Fruit fly (Drosophila melanogaster): ENCODE data around the gene Fuca.

Fuca gene

DNA sequence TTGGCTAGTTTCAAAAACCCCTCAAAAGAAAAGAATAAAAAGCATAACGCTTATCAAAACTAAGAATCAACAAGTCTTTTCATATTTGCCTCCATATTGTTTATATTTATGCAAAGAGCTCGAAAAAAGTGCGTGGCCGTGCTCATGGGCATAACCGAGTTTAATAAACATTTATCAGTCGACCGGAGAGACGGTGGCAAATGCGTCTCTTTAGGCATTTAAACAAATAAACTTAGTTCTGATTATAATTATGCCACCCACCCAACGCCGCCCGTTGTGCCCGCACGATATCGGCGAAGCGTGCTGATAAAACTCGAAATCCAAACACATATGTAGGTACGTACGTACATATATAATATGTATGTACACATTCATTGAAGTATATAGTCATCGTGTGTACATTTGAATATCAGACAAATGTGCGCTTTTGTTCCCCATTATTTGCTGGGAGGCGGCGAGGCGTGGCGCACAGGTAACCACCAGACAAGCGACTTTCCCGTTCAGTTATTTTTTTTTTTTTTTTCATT is 5.9 kb upstream of the Fuca start (continued):
- TF ChIP-seq CG16779 (GFP tag; IDR thresholded peaks at IDR 0.05) = no peak
- no peak for TF ChIP-seq ewg (GFP tag; optimal IDR thresholded peaks at IDR 0.05)
- TF ChIP-seq klu (GFP tag; IDR thresholded peaks at IDR 0.05) = no peak
- TF ChIP-seq CG8944 (GFP tag; optimal IDR thresholded peaks at IDR 0.05) = no peak
- TF ChIP-seq fu2 (GFP tag; optimal IDR thresholded peaks at IDR 0.05) = no peak
- no peak for TF ChIP-seq ken (GFP tag; IDR thresholded peaks at IDR 0.05)
- TF ChIP-seq sens (GFP tag) = peak; percentile 82
- TF ChIP-seq hth (optimal IDR thresholded peaks at IDR 0.05) = no peak

DNA sequence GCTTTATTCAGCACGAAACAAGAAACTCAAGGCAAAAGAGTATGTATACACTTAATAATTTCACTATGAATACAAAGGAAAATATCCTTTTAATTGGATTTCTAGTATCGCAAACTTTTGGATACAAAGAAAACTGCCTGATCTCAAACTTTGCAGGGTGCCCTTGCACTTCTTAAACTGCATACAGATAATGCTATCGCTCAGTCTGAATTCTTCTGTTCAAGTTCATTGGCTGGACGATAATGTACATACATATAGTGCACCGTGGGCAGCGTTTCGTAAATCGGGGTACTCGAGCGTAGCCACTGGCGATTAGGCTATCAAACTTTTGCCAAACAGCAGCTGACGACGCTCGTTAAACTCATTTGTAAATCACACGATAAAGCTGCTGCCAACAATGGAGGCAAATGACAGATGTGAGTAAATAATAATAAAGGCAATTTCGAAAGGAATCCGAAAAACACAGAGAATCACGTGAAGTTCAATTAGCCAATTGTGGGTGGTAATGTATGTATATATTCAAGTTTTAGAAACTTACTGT is 4.2 kb upstream of the Fuca start:
- no peak for TF ChIP-seq CG18011 (GFP tag; optimal IDR thresholded peaks at IDR 0.05)
- no peak for TF ChIP-seq tll (GFP tag; optimal IDR thresholded peaks at IDR 0.05)
- TF ChIP-seq ab (GFP tag; optimal IDR thresholded peaks at IDR 0.05) = no peak
- TF ChIP-seq MBD-R2 (GFP tag; IDR thresholded peaks at IDR 0.05) = 0 out of 2 replicates have a peak, but pooled peaks have one; percentile 8
- TF ChIP-seq Taf1 (GFP tag; IDR thresholded peaks at IDR 0.05) = no peak
- no peak for TF ChIP-seq br (optimal IDR thresholded peaks at IDR 0.05)
- peak; percentile 57 for TF ChIP-seq exex (tag; optimal IDR thresholded peaks at IDR 0.05)
- 0 out of 4 replicates have a peak, but pooled peaks have one; percentile 66 for TF ChIP-seq chinmo (GFP tag; IDR thresholded peaks at IDR 0.05; ENCODE audit: partially characterized antibody)
- TF ChIP-seq sd (tag; optimal IDR thresholded peaks at IDR 0.05) = peak; percentile 4

DNA sequence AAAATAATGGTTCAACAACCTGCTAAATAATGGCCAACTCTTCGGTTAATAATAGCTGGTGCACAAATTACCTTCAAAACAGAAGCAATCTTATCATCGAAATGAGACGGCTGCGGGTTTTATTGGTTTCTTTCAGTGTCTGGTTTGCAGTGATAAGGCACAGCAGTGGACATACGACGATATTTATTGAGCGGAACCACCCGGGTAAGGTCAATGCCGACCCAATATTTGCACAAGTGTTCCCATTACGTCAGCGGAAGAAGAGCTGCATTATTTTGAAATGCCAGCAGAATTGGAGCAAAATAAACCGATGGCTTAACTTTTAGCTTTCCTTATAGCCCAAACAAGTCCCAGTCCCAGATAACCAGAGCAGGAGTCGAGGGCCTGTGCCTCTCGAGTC is 3.3 kb upstream of the Fuca start:
- TF ChIP-seq exex (tag; optimal IDR thresholded peaks at IDR 0.05) (peak; percentile 22), sens (GFP tag) (peak; percentile 26), Sry-δ (GFP tag; optimal IDR thresholded peaks at IDR 0.05) (no peak), Xrp1 (GFP tag; IDR thresholded peaks at IDR 0.05) (0 out of 2 replicates have a peak, but pooled peaks have one; percentile 26), zfh1 (GFP tag; IDR thresholded peaks at IDR 0.05) (0 out of 3 replicates have a peak, but pooled peaks have one; percentile 6), Hr39 (optimal IDR thresholded peaks at IDR 0.05) (no peak)

DNA sequence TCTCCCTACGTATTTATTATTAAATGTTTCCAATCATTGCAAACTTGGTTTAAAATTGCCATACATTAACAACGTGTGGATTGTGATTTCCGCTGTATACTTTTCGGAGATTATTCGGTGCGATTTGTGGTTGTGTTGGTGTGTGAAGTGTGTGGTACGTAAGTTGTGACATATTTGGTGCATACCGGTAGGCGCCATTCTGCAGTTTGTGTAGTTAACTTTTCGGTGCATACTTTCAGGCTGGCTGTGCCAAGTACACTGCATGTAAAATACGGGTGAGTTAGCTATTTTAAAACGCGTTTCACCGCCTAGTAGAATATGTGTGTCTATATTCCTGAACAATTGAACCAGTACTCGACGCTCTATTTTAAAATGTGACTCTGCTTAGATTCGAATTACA is 773 bp upstream of the Fuca start:
- peak; percentile 65 for TF ChIP-seq Opbp (GFP tag; IDR thresholded peaks at IDR 0.05; ENCODE audit: partially characterized antibody)
- TF ChIP-seq sd (tag; optimal IDR thresholded peaks at IDR 0.05) = peak; percentile 10
- TF ChIP-seq pita (GFP tag; optimal IDR thresholded peaks at IDR 0.05) = peak; percentile 36
- TF ChIP-seq Hmr (GFP tag; optimal IDR thresholded peaks at IDR 0.05) = peak; percentile 12
- 0 out of 2 replicates have a peak, but pooled peaks have one; percentile 13 for TF ChIP-seq ato (GFP tag; IDR thresholded peaks at IDR 0.05; ENCODE audit: partially characterized antibody)
- TF ChIP-seq lbe (GFP tag; optimal IDR thresholded peaks at IDR 0.05) = no peak
- TF ChIP-seq HmgZ (tag; optimal IDR thresholded peaks at IDR 0.05) = peak; percentile 74
- peak; percentile 49 for TF ChIP-seq zf30C (GFP tag; optimal IDR thresholded peaks at IDR 0.05)
- TF ChIP-seq CG9727 (GFP tag; optimal IDR thresholded peaks at IDR 0.05) = no peak
- peak; percentile 48; the same call in 1 of the 2 replicates for TF ChIP-seq E2f2 (GFP tag; IDR thresholded peaks at IDR 0.05)
- TF ChIP-seq bbx (GFP tag; IDR thresholded peaks at IDR 0.05; ENCODE audit: partially characterized antibody) = peak; percentile 71
- peak; percentile 61 for TF ChIP-seq Med (GFP tag)
- TF ChIP-seq hkb (optimal IDR thresholded peaks at IDR 0.05) = no peak
- TF ChIP-seq hkb (GFP tag; IDR thresholded peaks at IDR 0.05) = no peak
- peak; percentile 78 for TF ChIP-seq Bgb (GFP tag; IDR thresholded peaks at IDR 0.05; ENCODE audit: partially characterized antibody)
- TF ChIP-seq CG42726 (GFP tag; IDR thresholded peaks at IDR 0.05; ENCODE audit: partially characterized antibody) = peak; percentile 78
- TF ChIP-seq Rfx (GFP tag; IDR thresholded peaks at IDR 0.05) = peak; percentile 43; the same call in 1 of the 2 replicates
- TF ChIP-seq Dp (GFP tag; optimal IDR thresholded peaks at IDR 0.05) = peak; percentile 19
- TF ChIP-seq Lhr (GFP tag; optimal IDR thresholded peaks at IDR 0.05) = peak; percentile 22
- TF ChIP-seq stwl (tag; optimal IDR thresholded peaks at IDR 0.05) = peak; percentile 60
- TF ChIP-seq CG31365 (tag; optimal IDR thresholded peaks at IDR 0.05) = no peak
- TF ChIP-seq inv (GFP tag; IDR thresholded peaks at IDR 0.05; ENCODE audit: partially characterized antibody) = peak; percentile 31; the same call in 1 of the 2 replicates
- no peak for TF ChIP-seq CG18262 (tag; optimal IDR thresholded peaks at IDR 0.05)
- TF ChIP-seq chinmo (GFP tag; IDR thresholded peaks at IDR 0.05; ENCODE audit: partially characterized antibody) = peak; percentile 85; the same call in 3 of the 4 replicates
- no peak for TF ChIP-seq H15 (GFP tag; IDR thresholded peaks at IDR 0.05)
- TF ChIP-seq CG16813 (GFP tag; IDR thresholded peaks at IDR 0.05; ENCODE audit: partially characterized antibody) = peak; percentile 15; the same call in 1 of the 3 replicates
